Fruit fly (Drosophila melanogaster) whole organism, embryonic: ENCODE data around the gene CG9132.

ENCODE experiments used
- Atf-2 ChIP-seq: fragments of 200-800 bp; sonication (Bioruptor generic); optimal IDR thresholded peaks from 2 replicates; lab custom pipeline; 2016; ENCODE audit warnings: missing biosample characterization, missing genetic modification characterization
- CG1024 ChIP-seq: fragments of 200-800 bp; sonication (Bioruptor generic); IDR thresholded peaks from 2 replicates; pipeline ENCODE4 v1.3.6; 2022; ENCODE audit warnings: missing biosample characterization, missing genetic modification characterization
- CG11504 ChIP-seq: fragments of 200-800 bp; sonication (Bioruptor generic); optimal IDR thresholded peaks from 3 replicates; lab custom pipeline; 2019; ENCODE audit warnings: missing biosample characterization, mild to moderate bottlenecking, missing genetic modification characterization, moderate library complexity
- CG12659 ChIP-seq: fragments of 200-800 bp; sonication (Bioruptor generic); optimal IDR thresholded peaks from 3 replicates; lab custom pipeline; 2017; ENCODE audit warnings: mild to moderate bottlenecking, missing biosample characterization, missing genetic modification reagents, missing genetic modification characterization
- CG13287 ChIP-seq: fragments of 200-800 bp; sonication (Bioruptor generic); IDR thresholded peaks from 2 replicates; pipeline ENCODE4 v1.3.6; 2022; ENCODE audit warnings: missing biosample characterization, missing genetic modification characterization; ENCODE audit not compliant: partially characterized antibody
- CG15514 ChIP-seq: fragments of 200-800 bp; sonication (Bioruptor generic); optimal IDR thresholded peaks from 3 replicates; lab custom pipeline; 2017; ENCODE audit warnings: missing biosample characterization, missing genetic modification characterization, mild to moderate bottlenecking, moderate library complexity, missing genetic modification reagents
- CG17361 ChIP-seq: fragments of 200-800 bp; sonication (Bioruptor generic); IDR thresholded peaks from 3 replicates; pipeline ENCODE4 v1.3.6; 2022; ENCODE audit warnings: missing biosample characterization, missing genetic modification characterization
- CG18764 ChIP-seq: fragments of 200-800 bp; sonication (Bioruptor generic); optimal IDR thresholded peaks from 3 replicates; lab custom pipeline; 2016; ENCODE audit warnings: missing biosample characterization, missing genetic modification characterization
- CG2116 ChIP-seq: fragments of 200-800 bp; sonication (Bioruptor generic); optimal IDR thresholded peaks from 3 replicates; lab custom pipeline; 2018; ENCODE audit warnings: missing biosample characterization, mild to moderate bottlenecking, missing genetic modification characterization
- CG33213 ChIP-seq: fragments of 200-800 bp; sonication (Bioruptor generic); optimal IDR thresholded peaks from 3 replicates; lab custom pipeline; 2016; ENCODE audit warnings: missing biosample characterization, missing genetic modification characterization
- CG34422 ChIP-seq: fragments of 200-800 bp; sonication (Bioruptor generic); IDR thresholded peaks from 3 replicates; pipeline ENCODE4 v1.3.6; 2022; ENCODE audit warnings: missing biosample characterization, missing genetic modification characterization
- CG3847 ChIP-seq: fragments of 200-800 bp; sonication (Bioruptor generic); IDR thresholded peaks from 2 replicates; pipeline ENCODE4 v1.3.6; 2022; ENCODE audit warnings: missing biosample characterization, missing genetic modification characterization
- CG3995 ChIP-seq: fragments of 200-800 bp; sonication (Bioruptor generic); optimal IDR thresholded peaks from 3 replicates; lab custom pipeline; 2016; ENCODE audit warnings: missing biosample characterization, missing genetic modification characterization
- CG4404 ChIP-seq: fragments of 200-800 bp; sonication (Bioruptor generic); IDR thresholded peaks from 2 replicates; pipeline ENCODE4 v1.3.6; 2022; ENCODE audit warnings: missing biosample characterization, missing genetic modification characterization
- CG9437 ChIP-seq: fragments of 200-800 bp; sonication (Bioruptor generic); optimal IDR thresholded peaks from 2 replicates; lab custom pipeline; 2018; ENCODE audit warnings: missing biosample characterization, mild to moderate bottlenecking, missing genetic modification characterization
- CG9797 ChIP-seq: fragments of 200-800 bp; sonication (Bioruptor generic); optimal IDR thresholded peaks from 3 replicates; lab custom pipeline; 2018; ENCODE audit warnings: missing biosample characterization, mild to moderate bottlenecking, missing genetic modification characterization
- CG9876 ChIP-seq: fragments of 200-800 bp; sonication (Bioruptor generic); optimal IDR thresholded peaks from 2 replicates; lab custom pipeline; 2016; ENCODE audit warnings: missing biosample characterization, missing genetic modification characterization
- CG9932 ChIP-seq: fragments of 200-800 bp; sonication (Bioruptor generic); IDR thresholded peaks from 2 replicates; pipeline ENCODE4 v1.3.6; 2022; ENCODE audit warnings: missing biosample characterization, missing genetic modification characterization
- CrebB ChIP-seq: fragments of 200-800 bp; sonication (Bioruptor generic); optimal IDR thresholded peaks from 3 replicates; lab custom pipeline; 2018; ENCODE audit warnings: missing biosample characterization, mild to moderate bottlenecking, missing genetic modification characterization
- D19B ChIP-seq: fragments of 200-800 bp; sonication (Bioruptor generic); optimal IDR thresholded peaks from 2 replicates; lab custom pipeline; 2017; ENCODE audit warnings: missing biosample characterization, mild to moderate bottlenecking, missing genetic modification characterization
- Ets97D ChIP-seq: fragments of 200-800 bp; sonication (Bioruptor generic); optimal IDR thresholded peaks from 3 replicates; lab custom pipeline; 2016; ENCODE audit warnings: missing biosample characterization, missing genetic modification characterization
- MESR4 ChIP-seq: fragments of 200-800 bp; sonication (Bioruptor generic); optimal IDR thresholded peaks from 2 replicates; lab custom pipeline; 2018; ENCODE audit warnings: missing biosample characterization, mild to moderate bottlenecking, missing genetic modification characterization, moderate library complexity
- Nf-YB ChIP-seq: fragments of 200-800 bp; sonication (Bioruptor generic); optimal IDR thresholded peaks from 3 replicates; lab custom pipeline; 2019; ENCODE audit warnings: missing biosample characterization, mild to moderate bottlenecking, missing genetic modification characterization, moderate library complexity
- Optix ChIP-seq: fragments of 200-800 bp; sonication (Bioruptor generic); IDR thresholded peaks from 3 replicates; pipeline ENCODE4 v1.3.6; 2022; ENCODE audit warnings: missing biosample characterization, missing genetic modification characterization
- Rx ChIP-seq: fragments of 200-800 bp; sonication (Bioruptor generic); IDR thresholded peaks from 2 replicates; pipeline ENCODE4 v1.3.6; 2022; ENCODE audit warnings: missing biosample characterization, missing genetic modification characterization
- YL-1 ChIP-seq: fragments of 200-800 bp; sonication (Bioruptor generic); optimal IDR thresholded peaks from 3 replicates; lab custom pipeline; 2017; ENCODE audit warnings: missing biosample characterization, mild to moderate bottlenecking, missing genetic modification characterization
- amos ChIP-seq: fragments of 200-800 bp; sonication (Bioruptor generic); IDR thresholded peaks from 2 replicates; pipeline ENCODE4 v1.3.6; 2022; ENCODE audit warnings: missing biosample characterization, missing genetic modification characterization; ENCODE audit not compliant: partially characterized antibody
- ase ChIP-seq: fragments of 200-800 bp; sonication (Bioruptor generic); IDR thresholded peaks from 3 replicates; pipeline ENCODE4 v1.3.6; 2022; ENCODE audit warnings: missing biosample characterization, missing genetic modification characterization
- corto ChIP-seq: fragments of 200-800 bp; sonication (Bioruptor generic); optimal IDR thresholded peaks from 2 replicates; lab custom pipeline; 2016; ENCODE audit warnings: missing biosample characterization, mild to moderate bottlenecking, missing genetic modification characterization, moderate library complexity
- crp ChIP-seq, 2 experiments: fragments of 200-800 bp; sonication (Bioruptor generic); optimal IDR thresholded peaks; 2 replicates in 1 of 2; 3 replicates in 1 of 2; lab custom pipeline; 2017; ENCODE audit warnings: missing biosample characterization in 2 of 2, missing genetic modification characterization in 2 of 2, mild to moderate bottlenecking in 1 of 2, moderate library complexity in 1 of 2
- dmrt11E ChIP-seq: fragments of 200-800 bp; sonication (Bioruptor generic); optimal IDR thresholded peaks from 3 replicates; lab custom pipeline; 2018; ENCODE audit warnings: missing biosample characterization, mild to moderate bottlenecking, missing genetic modification characterization, moderate library complexity
- gfzf ChIP-seq: fragments of 200-800 bp; sonication (Bioruptor generic); optimal IDR thresholded peaks from 2 replicates; lab custom pipeline; 2016; ENCODE audit warnings: missing biosample characterization, mild to moderate bottlenecking, missing genetic modification characterization, moderate library complexity
- gt ChIP-seq: fragments of 200-800 bp; sonication (Bioruptor generic); IDR thresholded peaks from 2 replicates; pipeline ENCODE4 v1.3.6; 2022; ENCODE audit warnings: missing biosample characterization, missing genetic modification characterization
- h ChIP-seq: fragments of >200 bp; optimal IDR thresholded peaks from 2 replicates; lab custom pipeline; 2017
- hb ChIP-seq: fragments of 200-800 bp; sonication (Bioruptor generic); IDR thresholded peaks from 3 replicates; pipeline ENCODE4 v1.3.6; 2022; ENCODE audit warnings: missing biosample characterization, missing genetic modification characterization; ENCODE audit not compliant: partially characterized antibody
- hkb ChIP-seq, 2 experiments: fragments of 200-800 bp in 1 of 2; fragments of >200 bp in 1 of 2; sonication (Bioruptor generic) in 1 of 2; IDR thresholded peaks in 1 of 2; optimal IDR thresholded peaks in 1 of 2; 2 replicates each; pipeline versions ENCODE4 v1.3.6 to Lab custom; 2017 to 2022; ENCODE audit warnings: missing biosample characterization in 1 of 2, missing genetic modification characterization in 1 of 2
- ken ChIP-seq: fragments of 200-800 bp; sonication (Bioruptor generic); IDR thresholded peaks from 3 replicates; pipeline ENCODE4 v1.3.6; 2022; ENCODE audit warnings: missing biosample characterization, missing genetic modification characterization
- lola ChIP-seq, 3 experiments: fragments of >200 bp in 2 of 3; fragments of 200-800 bp in 1 of 3; sonication (Bioruptor generic) in 1 of 3; optimal IDR thresholded peaks; 2 replicates each; lab custom pipeline; 2017 to 2019; ENCODE audit warnings: missing biosample characterization in 3 of 3, missing genetic modification characterization in 3 of 3, mild to moderate bottlenecking in 1 of 3, moderate library complexity in 1 of 3
- org-1 ChIP-seq: fragments of 200-800 bp; sonication (Bioruptor generic); optimal IDR thresholded peaks from 2 replicates; lab custom pipeline; 2017; ENCODE audit warnings: missing biosample characterization, missing genetic modification characterization
- pan ChIP-seq, 4 experiments: fragments of >200 bp in 3 of 4; fragments of 200-800 bp in 1 of 4; sonication (Bioruptor generic) in 1 of 4; optimal IDR thresholded peaks in 3 of 4; IDR thresholded peaks in 1 of 4; 2 replicates each; pipeline versions ENCODE4 v1.3.6 to Lab custom; 2017 to 2022; ENCODE audit warnings: missing biosample characterization in 2 of 4, missing genetic modification characterization in 2 of 4, mixed read lengths in 1 of 4
- pzg ChIP-seq: fragments of 200-800 bp; sonication (Bioruptor generic); optimal IDR thresholded peaks from 3 replicates; lab custom pipeline; 2018; ENCODE audit warnings: missing biosample characterization, mild to moderate bottlenecking, missing genetic modification characterization, moderate library complexity
- schlank ChIP-seq: fragments of 200-800 bp; sonication (Bioruptor generic); optimal IDR thresholded peaks from 2 replicates; lab custom pipeline; 2018; ENCODE audit warnings: missing biosample characterization, mild to moderate bottlenecking, missing genetic modification characterization
- sens-2 ChIP-seq: fragments of 200-800 bp; sonication (Bioruptor generic); IDR thresholded peaks from 2 replicates; pipeline ENCODE4 v1.3.6; 2022; ENCODE audit warnings: missing biosample characterization, missing genetic modification characterization
- sim ChIP-seq: fragments of 200-800 bp; sonication (Bioruptor generic); IDR thresholded peaks from 2 replicates; pipeline ENCODE4 v1.3.6; 2022; ENCODE audit warnings: missing biosample characterization, missing genetic modification characterization
- sima ChIP-seq: fragments of 200-800 bp; sonication (Bioruptor generic); optimal IDR thresholded peaks from 2 replicates; lab custom pipeline; 2016; ENCODE audit warnings: missing biosample characterization, missing genetic modification characterization
- stc ChIP-seq: fragments of 200-800 bp; sonication (Bioruptor generic); IDR thresholded peaks from 2 replicates; pipeline ENCODE4 v1.3.6; 2022; ENCODE audit warnings: missing biosample characterization, missing genetic modification characterization
- stwl ChIP-seq: fragments of 200-800 bp; sonication (Bioruptor generic); optimal IDR thresholded peaks from 3 replicates; lab custom pipeline; 2018; ENCODE audit warnings: missing biosample characterization, mild to moderate bottlenecking, missing genetic modification characterization, moderate library complexity
- sug ChIP-seq: fragments of 200-800 bp; optimal IDR thresholded peaks from 2 replicates; lab custom pipeline; 2019; ENCODE audit warnings: missing biosample characterization, mild to moderate bottlenecking, missing genetic modification characterization, moderate library complexity
- trem ChIP-seq: fragments of 200-800 bp; optimal IDR thresholded peaks from 3 replicates; lab custom pipeline; 2019; ENCODE audit warnings: missing biosample characterization, mild to moderate bottlenecking, missing genetic modification characterization, moderate library complexity
- wdn ChIP-seq: fragments of 200-800 bp; sonication (Bioruptor generic); IDR thresholded peaks from 2 replicates; pipeline ENCODE4 v1.3.6; 2022; ENCODE audit warnings: missing biosample characterization, missing genetic modification characterization

CG9132 gene

dm6 chrX:16783743-16784142 lies 16.8 kb downstream of the CG9132 start, which contains the start of gene mRpL22 (continued):
- TF ChIP-seq CG34422 (GFP tag; lab: Robert Waterston, UW): peak; percentile 20; the same call in 1 of the 3 replicates
- TF ChIP-seq corto (GFP tag; lab: Kevin White, UChicago): no peak
- TF ChIP-seq sens-2 (GFP tag; lab: Robert Waterston, UW): no peak
- TF ChIP-seq trem (tag; lab: Kevin White, UChicago): peak; percentile 26
- no peak for TF ChIP-seq sim
- peak; percentile 88 for TF ChIP-seq MESR4 (GFP tag; lab: Kevin White, UChicago)
- TF ChIP-seq stwl (tag; lab: Kevin White, UChicago): peak; percentile 4
- no peak for TF ChIP-seq gt
- TF ChIP-seq sima (GFP tag; lab: Kevin White, UChicago): no peak
- TF ChIP-seq CG9797 (GFP tag; lab: Kevin White, UChicago): peak; percentile 67
- TF ChIP-seq CG9932: 0 out of 2 replicates have a peak, but pooled peaks have one; percentile 29
- TF ChIP-seq Ets97D: peak; percentile 30
- no peak for TF ChIP-seq pan (optimal IDR thresholded peaks at IDR 0.05; lab: Kevin White, UChicago)
- no peak for TF ChIP-seq pan (GFP tag; optimal IDR thresholded peaks at IDR 0.05 in 1 of 2, IDR thresholded peaks at IDR 0.05 in 1 of 2)
- no peak for TF ChIP-seq wdn (GFP tag; lab: Robert Waterston, UW)
- no peak for TF ChIP-seq schlank (tag; lab: Kevin White, UChicago)
- no peak for TF ChIP-seq D19B (GFP tag; lab: Kevin White, UChicago)
- no peak for TF ChIP-seq CG9876
- TF ChIP-seq Optix: no peak
- no peak for TF ChIP-seq Rx (GFP tag; lab: Robert Waterston, UW)
- TF ChIP-seq pzg (GFP tag; lab: Kevin White, UChicago): peak; percentile 66
- no peak for TF ChIP-seq hb
- peak; percentile 11; the same call in 1 of the 3 replicates for TF ChIP-seq CG17361 (GFP tag; lab: Robert Waterston, UW)
- no peak for TF ChIP-seq CG33213 (GFP tag; lab: Kevin White, UChicago)
- TF ChIP-seq YL-1 (GFP tag; lab: Kevin White, UChicago): peak; percentile 21
- peak; percentile 57 for TF ChIP-seq CG15514 (GFP tag; lab: Kevin White, UChicago)
- no peak for TF ChIP-seq CG3995 (GFP tag; lab: Kevin White, UChicago)
- no peak for TF ChIP-seq dmrt11E
- TF ChIP-seq ken (GFP tag; lab: Robert Waterston, UW): no peak
- TF ChIP-seq org-1 (GFP tag; lab: Kevin White, UChicago): no peak
- no peak for TF ChIP-seq ase
- TF ChIP-seq CrebB (tag; lab: Kevin White, UChicago): peak; percentile 28
- TF ChIP-seq CG3847 (GFP tag; lab: Robert Waterston, UW): peak; percentile 70
- TF ChIP-seq CG4404 (GFP tag; lab: Robert Waterston, UW): no peak
- peak; percentile 32 for TF ChIP-seq CG11504 (tag; lab: Kevin White, UChicago)
- TF ChIP-seq CG9437 (GFP tag; lab: Kevin White, UChicago): peak; percentile 69
- no peak for TF ChIP-seq Atf-2
- peak; percentile 47; the same call in 1 of the 2 replicates for TF ChIP-seq amos (GFP tag; lab: Robert Waterston, UW)
- no peak for TF ChIP-seq h
- TF ChIP-seq hkb (optimal IDR thresholded peaks at IDR 0.05; lab: Kevin White, UChicago): no peak
- TF ChIP-seq hkb (GFP tag; IDR thresholded peaks at IDR 0.05; lab: Robert Waterston, UW): no peak
- TF ChIP-seq CG1024 (GFP tag; lab: Robert Waterston, UW): no peak
- TF ChIP-seq Nf-YB (GFP tag; lab: Kevin White, UChicago): no peak
- 0 out of 2 replicates have a peak, but pooled peaks have one; percentile 17 for TF ChIP-seq CG13287 (GFP tag; lab: Robert Waterston, UW)
- TF ChIP-seq stc: no peak
- TF ChIP-seq CG12659 (GFP tag; lab: Kevin White, UChicago): peak; percentile 20
- peak in 1 of 2 experiments; percentile 77 for TF ChIP-seq crp (GFP tag; optimal IDR thresholded peaks at IDR 0.05; lab: Kevin White, UChicago)
- no peak for TF ChIP-seq CG18764 (GFP tag; lab: Kevin White, UChicago)
- no peak for TF ChIP-seq sug (tag; lab: Kevin White, UChicago)
- peak; percentile 50 for TF ChIP-seq CG2116 (GFP tag; lab: Kevin White, UChicago)
- TF ChIP-seq gfzf (GFP tag; lab: Kevin White, UChicago): peak; percentile 71
- no peak for TF ChIP-seq lola (GFP tag; optimal IDR thresholded peaks at IDR 0.05; lab: Kevin White, UChicago)
